Worm (Caenorhabditis elegans): ENCODE measurements around the gene sec-5.
A peak's percentile ranks its signal among the peaks of the same experiment; 100 is the strongest.

The sec-5 gene

ce11 chrII:9124353-9124752 is 52.6 kb downstream of the sec-5 start:
- TF ChIP-seq sma-3 (GFP tag; optimal IDR thresholded peaks at IDR 0.05) (peak; percentile 51), nhr-23 (tag; optimal IDR thresholded peaks at IDR 0.05) (no peak), fos-1 (tag; optimal IDR thresholded peaks at IDR 0.05) (peak; percentile 50), ztf-1 (GFP tag; conservative IDR thresholded peaks at IDR 0.05) (no peak)

All from whole organism, L2 larva.